Fruit fly (Drosophila melanogaster) whole organism, pupa: ENCODE results near the gene Fmr1.

Source experiments
- CG10348 ChIP-seq: fragments of 200-800 bp; sonication (Bioruptor generic); IDR thresholded peaks from 2 replicates; pipeline ENCODE4 v1.3.6; 2022; ENCODE audit warnings: missing biosample characterization, missing genetic modification characterization
- CG13204 ChIP-seq: fragments of 200-800 bp; sonication (Bioruptor generic); optimal IDR thresholded peaks from 2 replicates; lab custom pipeline; 2018; ENCODE audit warnings: missing biosample characterization, mild to moderate bottlenecking, missing genetic modification characterization, moderate library complexity
- CG15710 ChIP-seq: fragments of 200-800 bp; sonication (Bioruptor generic); optimal IDR thresholded peaks from 2 replicates; lab custom pipeline; 2018; ENCODE audit warnings: missing biosample characterization, mild to moderate bottlenecking, missing genetic modification characterization, moderate library complexity
- CG32121 ChIP-seq: fragments of 200-800 bp; sonication (Bioruptor generic); IDR thresholded peaks from 2 replicates; pipeline ENCODE4 v1.3.6; 2022; ENCODE audit warnings: missing biosample characterization, missing genetic modification characterization
- CG34367 ChIP-seq: fragments of 200-800 bp; sonication (Bioruptor generic); optimal IDR thresholded peaks from 2 replicates; lab custom pipeline; 2018; ENCODE audit warnings: missing biosample characterization, mild to moderate bottlenecking, missing genetic modification characterization
- CG4496 ChIP-seq: fragments of 200-800 bp; sonication (Bioruptor generic); IDR thresholded peaks from 3 replicates; pipeline ENCODE4 v1.3.6; 2022; ENCODE audit warnings: missing biosample characterization, missing genetic modification characterization
- D1 ChIP-seq: fragments of 200-800 bp; sonication (Bioruptor generic); optimal IDR thresholded peaks from 2 replicates; lab custom pipeline; 2018; ENCODE audit warnings: missing biosample characterization, mild to moderate bottlenecking, missing genetic modification characterization, moderate library complexity
- EcR ChIP-seq: fragments of 200-800 bp; sonication (Bioruptor generic); optimal IDR thresholded peaks from 3 replicates; lab custom pipeline; 2019; ENCODE audit warnings: missing biosample characterization, missing genetic modification characterization, mild to moderate bottlenecking, moderate library complexity, missing genetic modification reagents
- Pif1A ChIP-seq: fragments of 200-800 bp; sonication (Bioruptor generic); optimal IDR thresholded peaks from 3 replicates; lab custom pipeline; 2016; ENCODE audit warnings: missing biosample characterization, missing genetic modification characterization
- Pif1B ChIP-seq: fragments of 200-800 bp; sonication (Bioruptor generic); optimal IDR thresholded peaks from 3 replicates; lab custom pipeline; 2016; ENCODE audit warnings: missing biosample characterization, missing genetic modification characterization
- Snoo ChIP-seq: fragments of 200-800 bp; sonication (Bioruptor generic); optimal IDR thresholded peaks from 3 replicates; lab custom pipeline; 2017; ENCODE audit warnings: missing biosample characterization, mild to moderate bottlenecking, missing genetic modification characterization, inconsistent platforms
- rn ChIP-seq: fragments of 200-800 bp; sonication (Bioruptor generic); IDR thresholded peaks from 2 replicates; pipeline ENCODE4 v1.3.6; 2022; ENCODE audit warnings: missing biosample characterization, missing genetic modification characterization

DNA sequence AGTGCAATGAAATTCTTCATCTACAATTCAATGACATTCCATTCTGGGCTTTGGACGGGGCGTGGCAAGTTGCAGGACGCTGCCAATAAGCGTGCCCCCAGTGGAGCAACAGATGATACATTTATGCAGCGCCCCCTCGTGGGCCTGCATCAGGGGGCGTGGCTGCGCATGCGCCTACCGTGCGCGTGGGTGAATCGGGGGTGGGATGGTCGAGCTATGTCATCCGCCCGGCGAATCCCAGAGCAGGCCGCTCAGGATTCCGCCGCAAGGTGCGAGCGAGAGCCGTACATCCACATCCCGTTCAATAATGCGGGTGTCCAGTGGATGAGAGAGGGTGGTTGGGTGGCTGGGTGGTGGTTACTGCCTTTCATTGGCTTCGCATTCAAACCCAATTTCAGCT, 39.7 kb downstream of the Fmr1 start:
- TF ChIP-seq EcR (GFP tag; lab: Kevin White, UChicago), result no peak
- TF ChIP-seq Pif1B, result no peak
- TF ChIP-seq Pif1A (GFP tag; lab: Kevin White, UChicago), result no peak
- no peak for TF ChIP-seq CG34367 (tag; lab: Kevin White, UChicago)
- TF ChIP-seq Snoo (tag; lab: Kevin White, UChicago), result no peak
- TF ChIP-seq D1 (tag; lab: Kevin White, UChicago), result no peak
- TF ChIP-seq CG13204, result no peak
- TF ChIP-seq CG4496 (GFP tag; lab: Robert Waterston, UW), result no peak
- TF ChIP-seq CG32121, result no peak
- TF ChIP-seq rn, result no peak
- no peak for TF ChIP-seq CG10348 (GFP tag; lab: Robert Waterston, UW)
- TF ChIP-seq CG15710 (tag; lab: Kevin White, UChicago), result no peak
